Fruit fly (Drosophila melanogaster) whole organism, embryonic: Measurements from ENCODE around the gene CG7627.

ENCODE experiments used
- Abd-B ChIP-seq: fragments of 200-800 bp; sonication (Bioruptor generic); optimal IDR thresholded peaks from 2 replicates; lab custom pipeline; 2018; ENCODE audit warnings: missing biosample characterization, mild to moderate bottlenecking, missing genetic modification characterization, moderate library complexity
- CG10274 ChIP-seq: fragments of 200-800 bp; sonication (Bioruptor generic); optimal IDR thresholded peaks from 3 replicates; lab custom pipeline; 2017; ENCODE audit warnings: missing biosample characterization, mild to moderate bottlenecking, missing genetic modification characterization
- CG11696 ChIP-seq: fragments of 200-800 bp; sonication (Bioruptor generic); IDR thresholded peaks from 2 replicates; pipeline ENCODE4 v1.3.6; 2022; ENCODE audit warnings: missing biosample characterization, missing genetic modification characterization
- CG1233 ChIP-seq: fragments of 200-800 bp; sonication (Bioruptor generic); optimal IDR thresholded peaks from 4 replicates; lab custom pipeline; 2018; ENCODE audit warnings: missing biosample characterization, mild to moderate bottlenecking, missing genetic modification characterization
- CG12659 ChIP-seq: fragments of 200-800 bp; sonication (Bioruptor generic); optimal IDR thresholded peaks from 3 replicates; lab custom pipeline; 2017; ENCODE audit warnings: mild to moderate bottlenecking, missing biosample characterization, missing genetic modification reagents, missing genetic modification characterization
- CG13775 ChIP-seq: fragments of 200-800 bp; sonication (Bioruptor generic); optimal IDR thresholded peaks from 3 replicates; lab custom pipeline; 2017; ENCODE audit warnings: missing biosample characterization, mild to moderate bottlenecking, missing genetic modification characterization
- CG13894 ChIP-seq: fragments of 200-800 bp; sonication (Bioruptor generic); optimal IDR thresholded peaks from 3 replicates; lab custom pipeline; 2018; ENCODE audit warnings: missing biosample characterization, mild to moderate bottlenecking, missing genetic modification characterization, moderate library complexity
- CG15479 ChIP-seq: fragments of 200-800 bp; sonication (Bioruptor generic); optimal IDR thresholded peaks from 3 replicates; lab custom pipeline; 2019; ENCODE audit warnings: missing biosample characterization, mild to moderate bottlenecking, missing genetic modification characterization, moderate library complexity
- CG16813 ChIP-seq: fragments of 200-800 bp; sonication (Bioruptor generic); IDR thresholded peaks from 3 replicates; pipeline ENCODE4 v1.3.6; 2022; ENCODE audit warnings: missing biosample characterization, missing genetic modification characterization; ENCODE audit not compliant: partially characterized antibody
- CG17328 ChIP-seq: fragments of 200-800 bp; sonication (Bioruptor generic); IDR thresholded peaks from 2 replicates; pipeline ENCODE4 v1.3.6; 2022; ENCODE audit warnings: missing biosample characterization, missing genetic modification characterization
- CG1832 ChIP-seq: fragments of 200-800 bp; sonication (Bioruptor generic); optimal IDR thresholded peaks from 2 replicates; lab custom pipeline; 2017; ENCODE audit warnings: missing biosample characterization, mild to moderate bottlenecking, missing genetic modification characterization, inconsistent platforms
- CG18476 ChIP-seq: fragments of 200-800 bp; sonication (Bioruptor generic); optimal IDR thresholded peaks from 2 replicates; lab custom pipeline; 2016; ENCODE audit warnings: missing biosample characterization, mild to moderate bottlenecking, missing genetic modification characterization
- CG2712 ChIP-seq: fragments of 200-800 bp; optimal IDR thresholded peaks from 3 replicates; lab custom pipeline; 2019; ENCODE audit warnings: missing biosample characterization, mild to moderate bottlenecking, missing genetic modification characterization, moderate library complexity
- CG32772 ChIP-seq: fragments of 200-800 bp; sonication (Bioruptor generic); IDR thresholded peaks from 2 replicates; pipeline ENCODE4 v1.3.6; 2022; ENCODE audit warnings: missing biosample characterization, missing genetic modification characterization
- CG7745 ChIP-seq: fragments of 200-800 bp; sonication (Bioruptor generic); optimal IDR thresholded peaks from 2 replicates; lab custom pipeline; 2018; ENCODE audit warnings: missing biosample characterization, mild to moderate bottlenecking, missing genetic modification characterization, moderate library complexity
- CG8089 ChIP-seq: fragments of 200-800 bp; sonication (Bioruptor generic); optimal IDR thresholded peaks from 3 replicates; lab custom pipeline; 2016; ENCODE audit warnings: missing biosample characterization, missing genetic modification characterization
- CG9609 ChIP-seq: fragments of 200-800 bp; sonication (Bioruptor generic); optimal IDR thresholded peaks from 3 replicates; lab custom pipeline; 2016; ENCODE audit warnings: missing biosample characterization, missing genetic modification characterization
- Dbx ChIP-seq: fragments of 200-800 bp; sonication (Bioruptor generic); IDR thresholded peaks from 3 replicates; pipeline ENCODE4 v1.3.6; 2022; ENCODE audit warnings: missing biosample characterization, missing genetic modification characterization
- Dek ChIP-seq: fragments of 200-800 bp; sonication (Bioruptor generic); optimal IDR thresholded peaks from 3 replicates; lab custom pipeline; 2019; ENCODE audit warnings: missing biosample characterization, mild to moderate bottlenecking, missing genetic modification characterization, moderate library complexity
- Dref ChIP-seq: fragments of 200-800 bp; sonication (Bioruptor generic); IDR thresholded peaks from 2 replicates; pipeline ENCODE4 v1.3.6; 2022; ENCODE audit warnings: missing biosample characterization, missing genetic modification characterization
- E2f1 ChIP-seq: fragments of 200-800 bp; sonication (Bioruptor generic); IDR thresholded peaks from 2 replicates; pipeline ENCODE4 v1.3.6; 2022; ENCODE audit warnings: missing biosample characterization, missing genetic modification characterization
- Eip74EF ChIP-seq, 2 experiments: fragments of 200-800 bp in 1 of 2; fragments of >200 bp in 1 of 2; sonication (Bioruptor generic) in 1 of 2; optimal IDR thresholded peaks; 2 replicates each; lab custom pipeline; 2017 to 2019; ENCODE audit warnings: missing biosample characterization in 2 of 2, missing genetic modification characterization in 2 of 2, mild to moderate bottlenecking in 1 of 2, moderate library complexity in 1 of 2
- HmgD ChIP-seq: fragments of 200-800 bp; sonication (Bioruptor generic); optimal IDR thresholded peaks from 3 replicates; lab custom pipeline; 2016; ENCODE audit warnings: missing biosample characterization, missing genetic modification characterization
- HmgZ ChIP-seq: fragments of 200-800 bp; sonication (Bioruptor generic); optimal IDR thresholded peaks from 2 replicates; lab custom pipeline; 2018; ENCODE audit warnings: missing biosample characterization, mild to moderate bottlenecking, missing genetic modification characterization
- Hr3 ChIP-seq: fragments of 200-800 bp; sonication (Bioruptor generic); optimal IDR thresholded peaks from 3 replicates; lab custom pipeline; 2016; ENCODE audit warnings: missing biosample characterization, missing genetic modification characterization
- Mes4 ChIP-seq: fragments of 200-800 bp; sonication (Bioruptor generic); optimal IDR thresholded peaks from 2 replicates; lab custom pipeline; 2016; ENCODE audit warnings: missing biosample characterization, missing genetic modification characterization
- NFAT ChIP-seq: fragments of 200-800 bp; sonication (Bioruptor generic); IDR thresholded peaks from 2 replicates; pipeline ENCODE4 v1.3.6; 2022; ENCODE audit warnings: missing biosample characterization, missing genetic modification characterization
- Rfx ChIP-seq: fragments of 200-800 bp; sonication (Bioruptor generic); IDR thresholded peaks from 2 replicates; pipeline ENCODE4 v1.3.6; 2022; ENCODE audit warnings: missing biosample characterization, missing genetic modification characterization
- Usf ChIP-seq: fragments of 200-800 bp; sonication (Bioruptor generic); optimal IDR thresholded peaks from 2 replicates; lab custom pipeline; 2017; ENCODE audit warnings: missing genotype, missing biosample characterization, missing genetic modification characterization
- ara ChIP-seq: fragments of 200-800 bp; sonication (Bioruptor generic); IDR thresholded peaks from 2 replicates; pipeline ENCODE4 v1.3.6; 2022; ENCODE audit warnings: missing biosample characterization, missing genetic modification characterization
- ase ChIP-seq: fragments of 200-800 bp; sonication (Bioruptor generic); IDR thresholded peaks from 3 replicates; pipeline ENCODE4 v1.3.6; 2022; ENCODE audit warnings: missing biosample characterization, missing genetic modification characterization
- az2 ChIP-seq: fragments of 200-800 bp; sonication (Bioruptor generic); optimal IDR thresholded peaks from 3 replicates; lab custom pipeline; 2016; ENCODE audit warnings: missing biosample characterization, missing genetic modification characterization
- bigmax ChIP-seq: fragments of 200-800 bp; sonication (Bioruptor generic); optimal IDR thresholded peaks from 2 replicates; lab custom pipeline; 2018; ENCODE audit warnings: missing biosample characterization, mild to moderate bottlenecking, missing genetic modification characterization
- cato ChIP-seq: fragments of 200-800 bp; sonication (Bioruptor generic); optimal IDR thresholded peaks from 2 replicates; lab custom pipeline; 2016; ENCODE audit warnings: missing biosample characterization, missing genetic modification characterization, borderline replicate concordance
- cg ChIP-seq: fragments of 200-800 bp; sonication (Bioruptor generic); optimal IDR thresholded peaks from 3 replicates; lab custom pipeline; 2019; ENCODE audit warnings: missing biosample characterization, mild to moderate bottlenecking, missing genetic modification characterization, moderate library complexity
- dm ChIP-seq: fragments of 200-800 bp; sonication (Bioruptor generic); optimal IDR thresholded peaks from 3 replicates; lab custom pipeline; 2016; ENCODE audit warnings: missing biosample characterization, missing genetic modification characterization
- dysf ChIP-seq: fragments of 200-800 bp; sonication (Bioruptor generic); IDR thresholded peaks from 3 replicates; pipeline ENCODE4 v1.3.6; 2022; ENCODE audit warnings: missing biosample characterization, missing genetic modification characterization
- en ChIP-seq: fragments of 200-800 bp; sonication (Bioruptor generic); optimal IDR thresholded peaks from 2 replicates; lab custom pipeline; 2016; ENCODE audit warnings: missing biosample characterization, missing genetic modification characterization
- eve ChIP-seq, 2 experiments: fragments of >200 bp; optimal IDR thresholded peaks; 2 replicates each; lab custom pipeline; 2017; ENCODE audit warnings: missing biosample characterization in 2 of 2, missing genetic modification characterization in 2 of 2
- ftz-f1 ChIP-seq: fragments of 200-800 bp; sonication (Bioruptor generic); optimal IDR thresholded peaks from 2 replicates; lab custom pipeline; 2016; ENCODE audit warnings: missing biosample characterization, missing genetic modification characterization
- gsb ChIP-seq: fragments of 200-800 bp; sonication (Bioruptor generic); IDR thresholded peaks from 2 replicates; pipeline ENCODE4 v1.3.6; 2022; ENCODE audit warnings: missing biosample characterization, missing genetic modification characterization
- mam ChIP-seq: fragments of 200-800 bp; sonication (Bioruptor generic); optimal IDR thresholded peaks from 3 replicates; lab custom pipeline; 2016; ENCODE audit warnings: missing biosample characterization, missing genetic modification characterization
- onecut ChIP-seq: fragments of 200-800 bp; sonication (Bioruptor generic); IDR thresholded peaks from 2 replicates; pipeline ENCODE4 v1.3.6; 2022; ENCODE audit warnings: missing biosample characterization, missing genetic modification characterization
- pb ChIP-seq: fragments of 200-800 bp; sonication (Bioruptor generic); optimal IDR thresholded peaks from 3 replicates; lab custom pipeline; 2016; ENCODE audit warnings: missing biosample characterization, missing genetic modification characterization
- pfk ChIP-seq: fragments of 200-800 bp; sonication (Bioruptor generic); optimal IDR thresholded peaks from 2 replicates; lab custom pipeline; 2018; ENCODE audit warnings: missing biosample characterization, mild to moderate bottlenecking, missing genetic modification characterization, moderate library complexity
- pros ChIP-seq: fragments of 200-800 bp; sonication (Bioruptor generic); optimal IDR thresholded peaks from 3 replicates; lab custom pipeline; 2019; ENCODE audit warnings: missing biosample characterization, mild to moderate bottlenecking, missing genetic modification characterization, moderate library complexity
- pzg ChIP-seq: fragments of 200-800 bp; sonication (Bioruptor generic); optimal IDR thresholded peaks from 3 replicates; lab custom pipeline; 2018; ENCODE audit warnings: missing biosample characterization, mild to moderate bottlenecking, missing genetic modification characterization, moderate library complexity
- sd ChIP-seq: fragments of 200-800 bp; sonication (Bioruptor generic); optimal IDR thresholded peaks from 3 replicates; lab custom pipeline; 2018; ENCODE audit warnings: missing biosample characterization, mild to moderate bottlenecking, missing genetic modification characterization, moderate library complexity
- slbo ChIP-seq: fragments of 200-800 bp; sonication (Bioruptor generic); IDR thresholded peaks from 2 replicates; pipeline ENCODE4 v1.3.6; 2022; ENCODE audit warnings: missing biosample characterization, missing genetic modification characterization
- sna ChIP-seq: fragments of 200-800 bp; sonication (Bioruptor generic); IDR thresholded peaks from 2 replicates; pipeline ENCODE4 v1.3.6; 2022; ENCODE audit warnings: missing biosample characterization, missing genetic modification characterization; ENCODE audit not compliant: partially characterized antibody
- tio ChIP-seq: fragments of 200-800 bp; sonication (Bioruptor generic); optimal IDR thresholded peaks from 2 replicates; lab custom pipeline; 2017; ENCODE audit warnings: missing biosample characterization, missing genetic modification characterization, inconsistent platforms

Gene CG7627

dm6 chr2L:8382646-8383045 lies 20.4 kb upstream of the CG7627 start, which contains the start of the genes CG13392 and Rcd4 (continued):
- TF ChIP-seq az2 (peak; percentile 53), CG10274 (GFP tag; lab: Kevin White, UChicago) (no peak), ara (GFP tag; lab: Robert Waterston, UW) (0 out of 2 replicates have a peak, but pooled peaks have one; percentile 29), dm (GFP tag; lab: Kevin White, UChicago) (peak; percentile 48), E2f1 (GFP tag; lab: Robert Waterston, UW) (peak; percentile 33; the same call in 1 of the 2 replicates), tio (GFP tag; lab: Kevin White, UChicago) (no peak), HmgD (GFP tag; lab: Kevin White, UChicago) (peak; percentile 63), bigmax (GFP tag; lab: Kevin White, UChicago) (peak; percentile 24), gsb (GFP tag; lab: Robert Waterston, UW) (0 out of 2 replicates have a peak, but pooled peaks have one; percentile 13), CG12659 (peak; percentile 84), CG7745 (tag; lab: Kevin White, UChicago) (no peak), CG15479 (no peak), pfk (no peak), HmgZ (tag; lab: Kevin White, UChicago) (peak; percentile 84), CG13775 (GFP tag; lab: Kevin White, UChicago) (peak; percentile 21), dysf (GFP tag; lab: Robert Waterston, UW) (peak; percentile 72), Rfx (GFP tag; lab: Robert Waterston, UW) (peak; percentile 88), Usf (GFP tag; lab: Kevin White, UChicago) (no peak), Dbx (peak; percentile 71), sna (GFP tag; lab: Robert Waterston, UW) (peak; percentile 71; the same call in 1 of the 2 replicates), pzg (GFP tag; lab: Kevin White, UChicago) (peak; percentile 87), CG1233 (peak; percentile 19), eve (GFP tag; optimal IDR thresholded peaks at IDR 0.05; lab: Kevin White, UChicago) (no peak), pb (GFP tag; lab: Kevin White, UChicago) (peak; percentile 63), Abd-B (GFP tag; lab: Kevin White, UChicago) (no peak), CG16813 (GFP tag; lab: Robert Waterston, UW) (peak; percentile 57), onecut (peak; percentile 49; the same call in 1 of the 2 replicates), CG8089 (GFP tag; lab: Kevin White, UChicago) (peak; percentile 11), CG13894 (tag; lab: Kevin White, UChicago) (peak; percentile 80), CG9609 (GFP tag; lab: Kevin White, UChicago) (peak; percentile 74), ase (GFP tag; lab: Robert Waterston, UW) (no peak), Dref (GFP tag; lab: Robert Waterston, UW) (peak; percentile 57), CG11696 (GFP tag; lab: Robert Waterston, UW) (no peak), NFAT (peak; percentile 82), cg (GFP tag; lab: Kevin White, UChicago) (no peak), Dek (peak; percentile 32), pros (no peak), Mes4 (GFP tag; lab: Kevin White, UChicago) (no peak), sd (tag; lab: Kevin White, UChicago) (peak; percentile 77), CG17328 (0 out of 2 replicates have a peak, but pooled peaks have one; percentile 18), mam (peak; percentile 84), Hr3 (GFP tag; lab: Kevin White, UChicago) (peak; percentile 25), CG1832 (no peak), CG32772 (peak; percentile 15; the same call in 1 of the 2 replicates), ftz-f1 (GFP tag; lab: Kevin White, UChicago) (peak; percentile 23), CG18476 (peak; percentile 28), cato (GFP tag; lab: Kevin White, UChicago) (no peak), Eip74EF (GFP tag; optimal IDR thresholded peaks at IDR 0.05; lab: Kevin White, UChicago) (no peak), slbo (GFP tag; lab: Robert Waterston, UW) (peak; percentile 85), CG2712 (tag; lab: Kevin White, UChicago) (peak; percentile 46), en (GFP tag; lab: Kevin White, UChicago) (peak; percentile 7)
